Worm (Caenorhabditis elegans) whole organism, dauer: ENCODE data around the gene F26F12.3.

Experiments used
- unc-62 ChIP-seq: sonication (generic microtip); optimal IDR thresholded peaks from 2 replicates; lab custom pipeline; 2017; ENCODE audit warnings: missing biosample characterization, missing genetic modification reagents, missing genetic modification characterization

The F26F12.3 gene

DNA sequence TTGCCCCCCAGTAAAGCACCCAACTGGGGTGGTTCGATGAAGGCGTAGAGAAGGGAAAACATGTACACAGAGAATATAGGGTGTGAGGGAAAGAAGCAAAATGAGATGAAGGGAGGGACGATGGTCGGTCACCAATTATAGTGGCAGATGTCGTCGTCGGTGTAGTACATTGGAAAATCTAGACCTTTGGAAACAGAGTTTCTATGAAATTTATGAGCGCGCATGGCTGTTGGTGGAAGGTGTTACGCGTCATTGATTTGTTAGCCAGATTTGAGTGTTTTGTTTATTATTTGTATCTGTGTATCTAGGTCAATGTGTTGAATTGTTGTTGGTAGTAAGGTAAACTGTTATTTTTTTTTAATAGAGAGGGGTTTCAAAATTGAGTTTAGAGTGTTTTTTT is 1.2 kb upstream of the F26F12.3 start:
- TF ChIP-seq unc-62 = no peak

DNA sequence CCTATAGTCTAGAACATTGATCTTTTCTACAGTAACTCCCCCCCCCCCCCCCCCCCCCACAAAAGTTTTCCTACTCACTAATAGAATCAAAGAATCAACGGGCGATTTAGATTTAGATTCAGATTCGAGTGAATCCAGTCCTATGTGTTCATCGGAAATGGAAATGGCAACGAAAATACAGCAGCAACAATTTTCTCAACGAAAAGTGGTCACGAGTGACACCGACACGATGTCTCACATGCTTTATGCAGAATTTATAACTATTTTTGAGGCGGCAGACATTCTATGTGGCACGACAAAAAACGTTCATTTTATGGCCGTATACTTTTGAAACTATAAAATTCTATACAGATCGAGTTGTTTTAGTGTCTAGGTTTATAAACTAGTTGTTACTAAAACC is 357 bp downstream of the F26F12.3 start:
- no peak for TF ChIP-seq unc-62

DNA sequence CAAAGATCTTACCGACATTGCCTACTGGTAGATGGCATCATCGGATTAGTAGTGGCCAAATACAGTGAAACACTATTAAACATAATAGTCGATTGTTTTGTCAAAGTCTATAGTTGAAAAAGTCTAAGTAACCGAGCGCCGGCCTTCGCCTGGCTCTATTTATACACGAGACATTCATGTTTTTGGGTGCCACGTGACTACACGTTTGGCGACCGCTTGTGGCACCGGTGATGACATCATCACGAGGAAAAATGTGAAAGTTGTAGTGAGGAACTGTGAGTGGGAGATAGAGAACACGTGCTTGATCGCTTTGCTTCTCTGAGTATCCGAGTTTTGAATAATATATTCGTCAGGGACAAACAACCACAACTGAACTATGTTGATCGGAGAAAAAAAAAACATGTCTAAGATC is 1.2 kb downstream of the F26F12.3 start:
- no peak for TF ChIP-seq unc-62

DNA sequence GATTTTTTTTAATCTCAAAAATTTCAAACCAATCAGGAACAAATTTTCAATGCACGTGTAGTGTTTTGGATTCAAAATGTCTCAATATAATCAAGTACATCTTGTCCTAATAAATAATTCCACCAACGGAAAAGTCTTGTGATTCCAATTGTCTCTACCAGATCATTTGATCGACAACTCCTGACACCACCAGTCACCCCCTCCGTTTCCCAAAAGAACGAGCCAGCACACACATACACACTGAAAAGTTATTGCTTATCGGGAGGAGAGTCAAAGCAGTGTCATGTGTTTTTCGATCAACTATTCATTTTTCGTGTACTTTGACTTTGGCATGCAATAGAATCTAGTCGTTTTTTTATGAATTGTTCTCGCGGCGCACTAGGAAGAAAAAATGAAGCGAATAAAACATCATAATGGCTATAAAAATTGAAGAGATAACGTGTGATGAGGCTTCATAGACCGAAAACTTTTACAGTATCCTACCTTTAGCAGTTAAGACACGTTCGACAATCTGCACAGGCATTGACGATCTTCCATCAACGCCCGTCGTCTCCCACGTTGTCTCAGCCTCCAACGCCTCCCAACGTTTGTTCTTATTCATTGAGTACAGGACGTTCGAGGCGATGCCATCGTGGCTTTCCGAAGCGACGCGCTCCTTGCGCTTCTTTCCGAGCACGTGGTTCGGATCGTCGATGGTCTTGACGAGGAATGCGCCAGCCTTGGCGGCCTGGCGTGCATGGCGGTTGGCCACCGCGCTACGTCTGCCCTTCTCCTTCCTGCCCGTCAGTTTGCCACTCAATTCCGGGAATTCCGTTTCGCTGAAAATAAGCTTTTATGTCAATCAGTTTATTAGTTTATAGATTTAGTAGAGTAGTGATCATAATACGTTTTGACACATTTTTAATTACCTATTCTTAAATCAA is 1.8 kb downstream of the F26F12.3 start:
- TF ChIP-seq unc-62 = no peak

DNA sequence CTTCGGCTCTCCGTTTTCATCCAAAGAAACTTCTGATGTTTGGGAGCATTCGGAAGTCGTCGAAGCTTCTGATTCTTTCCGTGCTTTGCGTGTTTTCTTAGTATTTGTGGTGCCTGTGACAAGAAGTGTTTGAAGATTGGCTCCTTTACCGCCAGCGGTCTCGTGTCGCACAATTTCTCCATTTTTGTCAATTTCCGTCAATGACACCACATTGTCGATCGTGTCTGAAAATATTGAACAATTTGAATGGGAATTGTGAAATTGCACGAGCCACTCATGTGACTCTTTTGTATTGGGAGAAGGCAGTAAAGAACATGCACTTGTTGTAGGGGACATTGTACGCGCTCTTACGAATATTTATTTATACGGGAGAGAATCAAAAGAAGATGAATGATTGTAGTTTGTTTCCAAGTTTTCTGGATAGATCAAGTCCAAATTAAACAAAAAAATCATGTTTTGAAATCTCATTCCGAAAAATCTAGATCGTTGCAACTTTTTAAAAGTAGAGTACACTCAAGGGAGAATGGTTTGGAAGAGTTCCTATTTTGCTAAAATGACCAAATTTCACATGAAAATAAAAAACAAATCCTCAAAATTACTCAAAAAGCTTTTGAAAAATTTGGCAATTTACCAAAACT is 2.9 kb downstream of the F26F12.3 start:
- TF ChIP-seq unc-62 = no peak

DNA sequence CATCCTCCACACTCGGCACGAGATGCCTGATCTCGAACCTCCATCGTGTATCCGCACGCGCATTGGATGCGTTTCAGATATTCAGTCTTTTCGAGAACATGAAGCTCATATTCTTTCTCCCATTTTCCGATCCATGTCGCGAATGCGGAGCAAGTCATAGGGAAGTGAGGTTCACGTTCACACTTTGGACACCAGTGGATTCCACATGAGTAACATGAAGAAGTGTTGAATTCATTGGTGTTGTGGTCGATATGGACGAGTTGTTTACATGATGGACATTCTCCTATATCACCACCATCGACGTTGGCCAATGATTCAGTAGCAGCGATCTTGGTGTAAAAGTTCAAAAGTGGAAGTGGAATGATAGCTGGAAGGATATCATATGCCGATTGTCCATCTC is 4.6 kb downstream of the F26F12.3 start:
- TF ChIP-seq unc-62 = no peak

DNA sequence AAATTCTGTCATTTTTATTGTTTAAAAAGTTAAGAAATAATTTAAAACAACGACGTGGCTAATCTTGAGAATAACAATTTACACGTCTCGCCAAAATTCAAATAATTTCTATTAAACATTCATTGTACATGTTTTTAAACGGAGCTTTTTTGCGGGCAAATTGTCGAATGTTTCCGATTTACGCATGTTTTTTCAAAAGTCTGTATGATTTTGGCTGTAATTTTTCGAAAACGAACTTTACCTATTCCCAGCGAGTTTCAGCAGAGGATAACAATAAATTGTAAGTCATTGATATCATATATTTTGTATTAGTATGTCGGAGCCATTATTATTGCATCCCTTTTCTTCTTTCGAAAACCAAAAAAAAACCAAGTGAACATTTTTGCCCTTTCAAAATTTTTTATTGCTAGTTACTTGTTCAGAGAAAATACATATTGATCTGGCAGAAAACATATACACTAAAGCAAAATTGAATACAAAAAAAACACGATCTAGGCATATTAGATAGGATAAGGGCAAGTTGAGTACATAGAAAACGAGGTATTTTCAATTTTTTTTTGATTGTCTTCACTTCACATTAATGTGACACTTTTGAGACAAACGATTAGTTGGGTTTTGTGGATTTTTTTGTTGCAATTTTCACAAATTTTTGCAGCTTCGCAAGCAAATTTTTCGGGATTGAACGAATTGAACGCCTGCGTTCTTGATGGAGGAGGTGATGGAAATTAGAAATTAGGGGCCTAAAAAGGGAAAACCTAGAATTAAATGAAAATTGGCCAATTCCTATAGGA is 6.7 kb downstream of the F26F12.3 start, which contains the start of gene F26F12.2:
Gene F26F12.2, minus strand, starts transcription at position 38 of the 791 bp plus-strand sequence.
- no peak for TF ChIP-seq unc-62

DNA sequence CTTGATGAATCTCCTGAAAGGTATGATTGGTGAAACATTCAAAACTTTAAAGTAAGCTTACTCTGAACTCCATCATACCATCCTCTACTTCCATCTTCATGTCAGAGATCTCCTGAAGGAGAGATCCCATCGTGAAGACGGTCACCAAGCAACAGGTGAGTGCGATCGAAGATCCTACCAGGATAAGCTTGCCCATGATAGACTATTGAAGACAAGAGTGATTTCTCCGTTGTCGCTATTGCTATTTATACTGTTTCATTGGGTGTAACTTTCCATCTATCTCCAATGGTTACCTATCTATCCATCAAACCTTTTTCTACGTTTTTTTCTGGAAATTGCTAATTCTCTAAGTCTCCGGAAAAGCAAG is 8.9 kb downstream of the F26F12.3 start, which contains the start of gene col-140:
Gene col-140, minus strand, starts transcription at position 219 of the 367 bp plus-strand sequence.
- TF ChIP-seq unc-62 = no peak

DNA sequence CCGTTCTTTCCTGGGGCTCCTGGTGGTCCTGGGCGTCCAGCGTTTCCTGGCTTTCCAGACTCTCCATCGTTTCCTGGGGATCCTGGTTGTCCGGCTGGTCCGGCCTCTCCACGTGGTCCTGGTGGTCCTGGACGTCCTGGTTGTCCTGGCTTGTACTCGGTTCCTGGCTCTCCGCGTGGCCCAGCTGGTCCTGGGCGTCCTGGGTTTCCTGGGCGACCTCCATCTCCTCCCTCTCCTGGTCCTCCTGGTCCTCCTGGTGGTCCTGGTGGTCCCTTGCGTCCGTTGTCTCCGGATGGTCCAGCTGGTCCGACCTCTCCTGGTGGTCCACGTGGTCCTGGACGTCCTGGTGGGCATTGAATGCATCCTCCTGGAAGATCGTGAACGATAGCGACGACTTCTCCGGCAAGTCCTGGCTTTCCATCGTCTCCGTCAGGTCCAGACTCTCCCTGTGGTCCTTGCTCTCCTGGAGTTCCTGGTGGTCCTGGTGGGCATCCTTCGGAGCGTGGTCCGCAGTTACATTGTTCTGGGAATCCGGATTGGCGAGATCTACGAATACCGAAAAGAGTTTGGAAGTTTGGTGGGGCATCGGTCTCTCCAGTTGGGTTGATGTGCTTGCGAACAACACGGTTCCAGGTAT is 9.4 kb downstream of the F26F12.3 start:
- no peak for TF ChIP-seq unc-62

DNA sequence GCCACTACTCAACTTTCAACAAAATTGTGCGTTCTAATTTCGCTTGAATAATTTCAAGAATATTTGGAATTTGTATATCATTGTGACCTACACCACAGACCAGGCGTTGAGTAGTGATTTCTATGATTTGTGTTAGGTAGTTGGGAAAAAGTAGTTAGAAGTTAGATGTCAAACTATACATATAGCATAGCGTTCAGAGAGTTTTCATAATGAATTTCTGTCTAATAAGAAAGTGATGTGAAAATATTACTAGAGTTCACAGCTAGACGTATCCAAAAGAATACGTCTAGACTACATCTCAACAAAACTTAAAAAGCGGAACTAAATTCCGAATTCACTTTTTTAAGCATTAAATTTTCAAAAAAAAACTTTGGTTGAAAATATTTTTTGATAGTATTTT is 10.1 kb downstream of the F26F12.3 start:
- no peak for TF ChIP-seq unc-62

DNA sequence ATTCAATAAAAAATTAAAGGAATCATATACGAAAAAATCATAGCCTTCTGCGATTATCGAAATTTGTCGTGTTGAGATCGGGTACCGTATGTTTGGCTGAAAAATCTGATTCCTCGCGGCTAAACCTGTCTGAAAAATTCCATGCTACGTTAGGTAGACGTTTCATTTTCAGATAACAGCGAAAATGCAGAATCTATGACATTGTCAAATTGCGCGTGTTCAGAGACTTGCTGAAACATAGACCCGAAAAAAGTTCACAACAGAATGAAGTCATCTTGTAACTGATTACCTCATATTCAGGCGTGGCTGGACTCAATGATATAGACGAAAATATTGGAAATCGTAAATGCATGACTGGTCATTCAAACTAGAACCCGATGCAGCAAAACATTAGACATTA is 12.0 kb downstream of the F26F12.3 start, which contains the start of gene srh-76:
Gene srh-76, plus strand, starts transcription at position 301 of the 400 bp plus-strand sequence.
- TF ChIP-seq unc-62 = no peak

DNA sequence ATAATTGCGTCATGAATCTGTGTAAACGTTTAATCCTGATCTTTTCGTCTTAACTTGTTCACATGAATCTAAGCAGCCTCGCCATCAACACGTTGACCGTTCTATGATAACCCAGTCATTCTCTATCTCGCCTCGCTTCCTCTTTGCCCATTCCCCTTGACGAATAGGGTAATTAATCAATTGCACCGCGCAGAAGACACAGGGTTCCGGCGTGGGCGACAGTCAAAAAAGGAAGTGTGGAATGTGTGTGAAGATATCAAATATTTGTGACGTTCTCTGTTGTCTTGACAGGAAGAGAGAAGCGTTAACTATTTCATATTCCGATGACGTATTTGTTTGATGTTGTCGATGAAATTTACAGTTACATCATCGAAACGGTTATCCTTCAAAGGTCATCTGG is 12.7 kb downstream of the F26F12.3 start:
- TF ChIP-seq unc-62 = no peak

DNA sequence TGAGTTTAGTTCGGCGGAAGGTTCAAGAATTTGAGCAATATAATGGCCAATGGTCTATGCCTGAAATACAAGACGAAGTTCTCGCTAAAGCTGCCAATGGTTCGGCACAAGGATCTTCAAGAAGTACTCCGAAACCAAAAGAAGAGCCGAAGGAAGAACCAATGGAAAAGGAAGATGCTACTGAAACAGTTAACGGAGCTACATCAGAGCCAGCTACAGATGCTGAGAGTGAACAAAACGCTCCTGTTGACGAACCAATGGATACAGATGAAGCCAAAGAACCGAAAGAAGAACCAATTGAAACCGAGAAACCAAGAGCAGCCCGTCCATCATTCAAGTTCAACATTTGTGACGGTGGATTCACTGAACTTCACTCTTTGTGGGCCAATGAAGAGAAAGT is 14.3 kb downstream of the F26F12.3 start:
- no peak for TF ChIP-seq unc-62

DNA sequence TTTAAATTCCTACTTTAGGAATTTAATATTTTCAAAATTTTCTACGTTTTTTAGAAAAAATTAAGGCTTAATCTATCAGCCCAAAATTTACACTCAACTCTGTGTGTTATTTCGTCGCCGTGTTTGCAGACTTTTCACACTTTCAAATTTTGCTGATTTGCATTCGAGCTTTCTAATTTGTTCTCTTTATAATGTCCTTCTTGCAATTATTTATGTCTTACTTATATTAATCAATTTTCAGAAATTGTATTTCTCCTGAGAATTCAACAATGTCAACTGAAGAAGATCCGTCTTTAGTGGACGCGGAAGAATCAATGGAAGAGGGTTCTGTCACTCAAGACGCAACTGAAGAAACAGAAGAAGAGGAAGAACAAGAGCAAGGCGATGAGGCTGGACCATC is 18.9 kb downstream of the F26F12.3 start, which contains the start of gene let-418:
Gene let-418, plus strand, starts transcription at position 242 of the 400 bp plus-strand sequence.
- TF ChIP-seq unc-62 = no peak

DNA sequence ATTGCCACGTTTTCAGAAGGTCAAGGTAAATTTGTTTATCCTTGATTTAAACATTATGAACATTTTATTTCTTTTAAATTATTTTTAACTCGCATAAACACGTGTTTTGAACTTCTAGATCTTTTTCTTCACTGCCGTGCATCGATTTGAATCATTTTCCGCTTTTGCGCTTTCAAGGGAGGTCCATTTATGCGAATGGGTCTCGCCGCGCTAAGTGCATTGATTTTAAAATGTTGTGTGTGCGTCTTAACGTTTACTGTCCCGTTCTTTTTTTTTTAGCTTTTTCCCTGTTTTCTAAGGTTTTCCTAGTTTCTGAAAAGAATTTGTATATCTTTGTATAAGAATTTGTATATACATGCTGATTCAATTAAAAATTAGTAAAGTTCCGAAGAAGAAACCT is 20.0 kb downstream of the F26F12.3 start:
- no peak for TF ChIP-seq unc-62

DNA sequence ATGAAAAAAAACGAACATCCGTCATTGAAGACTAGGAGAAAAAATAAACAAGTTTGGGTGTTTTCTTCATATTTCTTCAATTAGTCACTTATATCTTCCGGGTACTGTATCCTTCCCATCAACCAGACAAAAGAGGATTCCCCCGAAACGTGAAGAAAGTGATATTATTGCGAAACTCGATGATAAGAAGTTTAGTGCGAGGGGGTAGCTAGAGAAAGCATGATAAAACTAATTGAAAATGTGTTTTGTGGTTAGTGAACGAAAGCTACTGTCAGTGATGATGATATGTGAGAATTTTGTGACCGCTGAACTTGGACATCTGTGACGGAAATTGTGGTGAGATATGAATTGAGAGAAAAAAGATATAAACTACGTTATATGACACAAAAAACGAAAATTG is 22.6 kb downstream of the F26F12.3 start:
- TF ChIP-seq unc-62 = no peak
